Worm (Caenorhabditis elegans): ENCODE data around the gene Y54E2A.7.

Gene Y54E2A.7

ce11 chrII:14814894-14815568 lies 42.2 kb upstream of the Y54E2A.7 start, which contains the start of gene W01D2.1 (continued):
- TF ChIP-seq hmg-1.2 (GFP tag; IDR thresholded peaks at IDR 0.05) (peak; percentile 11; the same call in 1 of the 2 replicates), attf-6 (GFP tag; IDR thresholded peaks at IDR 0.05) (no peak), rpc-1 (optimal IDR thresholded peaks at IDR 0.05) (no peak), rpc-1 (tag; optimal IDR thresholded peaks at IDR 0.05) (no peak), ceh-79 (tag; optimal IDR thresholded peaks at IDR 0.05) (no peak), pha-4 (tag; optimal IDR thresholded peaks at IDR 0.05) (no peak), ztf-6 (GFP tag; IDR thresholded peaks at IDR 0.05) (no peak), F39B2.1 (GFP tag; IDR thresholded peaks at IDR 0.05) (no peak), ceh-58 (GFP tag; IDR thresholded peaks at IDR 0.05) (no peak), attf-5 (GFP tag; optimal IDR thresholded peaks at IDR 0.05) (no peak), ztf-22 (GFP tag; optimal IDR thresholded peaks at IDR 0.05) (no peak), ets-4 (GFP tag; optimal IDR thresholded peaks at IDR 0.05) (no peak), B0336.3 (GFP tag; IDR thresholded peaks at IDR 0.05) (peak; percentile 48; the same call in 1 of the 2 replicates), zim-3 (tag; optimal IDR thresholded peaks at IDR 0.05) (no peak), lin-40 (tag; optimal IDR thresholded peaks at IDR 0.05) (peak; percentile 35), F49E8.2 (tag; optimal IDR thresholded peaks at IDR 0.05; ENCODE audit: insufficient read depth) (peak; percentile 19), sdz-38 (tag; optimal IDR thresholded peaks at IDR 0.05) (no peak), D2030.7 (GFP tag; IDR thresholded peaks at IDR 0.05) (peak; percentile 65; the same call in 1 of the 2 replicates), madf-10 (tag; optimal IDR thresholded peaks at IDR 0.05) (no peak), tbx-9 (tag; optimal IDR thresholded peaks at IDR 0.05; ENCODE audit: borderline replicate concordance) (no peak), ekl-4 (GFP tag; IDR thresholded peaks at IDR 0.05) (no peak), nfya-2 (GFP tag; IDR thresholded peaks at IDR 0.05) (no peak), B0261.1 (tag; optimal IDR thresholded peaks at IDR 0.05) (no peak), ceh-27 (GFP tag; optimal IDR thresholded peaks at IDR 0.05) (no peak), cebp-2 (GFP tag; IDR thresholded peaks at IDR 0.05) (no peak), madf-8 (GFP tag; conservative IDR thresholded peaks at IDR 0.05) (no peak), snpc-1.3 (tag; optimal IDR thresholded peaks at IDR 0.05; ENCODE audit: insufficient read depth) (peak; percentile 58), B0019.2 (GFP tag; conservative IDR thresholded peaks at IDR 0.05) (no peak), bed-2 (GFP tag; IDR thresholded peaks at IDR 0.05) (no peak), ceh-100 (GFP tag; IDR thresholded peaks at IDR 0.05) (no peak), unc-130 (GFP tag; optimal IDR thresholded peaks at IDR 0.05) (no peak), Y53F4B.3 (GFP tag; IDR thresholded peaks at IDR 0.05) (no peak)

ce11 chrII:14813106-14813505 lies 40.3 kb upstream of the Y54E2A.7 start:
- TF ChIP-seq madf-6 (GFP tag; IDR thresholded peaks at IDR 0.05): 0 out of 2 replicates have a peak, but pooled peaks have one; percentile 9
- TF ChIP-seq lsl-1 (GFP tag; optimal IDR thresholded peaks at IDR 0.05): peak; percentile 69
- TF ChIP-seq madf-3 (GFP tag; IDR thresholded peaks at IDR 0.05): no peak
- TF ChIP-seq egrh-3 (GFP tag; IDR thresholded peaks at IDR 0.05): no peak

DNA sequence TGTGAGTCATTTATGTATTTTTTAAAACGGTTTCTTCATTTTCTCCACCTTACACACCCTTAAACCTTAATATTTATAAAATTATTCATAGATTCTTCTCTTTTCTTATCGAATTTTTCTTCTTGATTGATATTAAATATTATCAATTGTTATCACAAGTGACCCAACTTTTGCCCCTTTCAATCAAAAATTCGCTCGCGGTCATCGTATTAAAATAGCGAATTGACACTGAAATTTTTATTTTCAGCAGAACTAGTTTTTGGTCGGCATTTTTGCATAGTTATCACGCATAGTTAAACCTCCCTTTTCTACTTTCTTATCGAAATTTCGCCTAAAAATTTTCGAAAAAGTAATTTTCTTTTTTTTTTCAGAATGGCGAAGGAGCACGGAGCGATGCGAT lies 39.9 kb upstream of the Y54E2A.7 start:
- peak; percentile 24 for TF ChIP-seq unc-62 (GFP tag; optimal IDR thresholded peaks at IDR 0.05)
- no peak for TF ChIP-seq cebp-1 (GFP tag; IDR thresholded peaks at IDR 0.05)
- peak; percentile 38 for TF ChIP-seq cebp-1 (tag; optimal IDR thresholded peaks at IDR 0.05)
- TF ChIP-seq madf-8 (GFP tag; conservative IDR thresholded peaks at IDR 0.05): no peak
- peak; percentile 84 for TF ChIP-seq nhr-80 (tag; optimal IDR thresholded peaks at IDR 0.05)
- 0 out of 2 replicates have a peak, but pooled peaks have one; percentile 39 for TF ChIP-seq Y53G8AR.9 (GFP tag; conservative IDR thresholded peaks at IDR 0.05)
- peak; percentile 45; the same call in 1 of the 2 replicates for TF ChIP-seq dox-1 (GFP tag; IDR thresholded peaks at IDR 0.05)

Measured in whole organism, young adult.